Fruit fly (Drosophila melanogaster) whole organism, embryonic: ENCODE data around the gene CG31287.

Source experiments
- Ada2b ChIP-seq: fragments of 200-800 bp; sonication (Bioruptor generic); IDR thresholded peaks from 2 replicates; pipeline ENCODE4 v1.3.6; 2022; ENCODE audit warnings: missing biosample characterization, missing genetic modification characterization
- CG10543 ChIP-seq: fragments of 200-800 bp; sonication (Bioruptor generic); optimal IDR thresholded peaks from 3 replicates; lab custom pipeline; 2017; ENCODE audit warnings: missing biosample characterization, mild to moderate bottlenecking, missing genetic modification characterization, moderate library complexity
- CG11504 ChIP-seq: fragments of 200-800 bp; sonication (Bioruptor generic); optimal IDR thresholded peaks from 3 replicates; lab custom pipeline; 2019; ENCODE audit warnings: missing biosample characterization, mild to moderate bottlenecking, missing genetic modification characterization, moderate library complexity
- CG12071 ChIP-seq: fragments of 200-800 bp; sonication (Bioruptor generic); optimal IDR thresholded peaks from 3 replicates; lab custom pipeline; 2018; ENCODE audit warnings: missing biosample characterization, mild to moderate bottlenecking, missing genetic modification characterization
- CG12391 ChIP-seq: fragments of 200-800 bp; sonication (Bioruptor generic); optimal IDR thresholded peaks from 3 replicates; lab custom pipeline; 2018; ENCODE audit warnings: missing biosample characterization, mild to moderate bottlenecking, missing genetic modification characterization, moderate library complexity
- CG15073 ChIP-seq: fragments of 200-800 bp; sonication (Bioruptor generic); optimal IDR thresholded peaks from 2 replicates; lab custom pipeline; 2016; ENCODE audit warnings: missing biosample characterization, missing genetic modification characterization
- CG15479 ChIP-seq: fragments of 200-800 bp; sonication (Bioruptor generic); optimal IDR thresholded peaks from 3 replicates; lab custom pipeline; 2019; ENCODE audit warnings: missing biosample characterization, mild to moderate bottlenecking, missing genetic modification characterization, moderate library complexity
- CG15696 ChIP-seq: fragments of 200-800 bp; sonication (Bioruptor generic); optimal IDR thresholded peaks from 2 replicates; lab custom pipeline; 2019; ENCODE audit warnings: missing biosample characterization, mild to moderate bottlenecking, missing genetic modification characterization, moderate library complexity
- CG1602 ChIP-seq: fragments of 200-800 bp; sonication (Bioruptor generic); optimal IDR thresholded peaks from 3 replicates; lab custom pipeline; 2016; ENCODE audit warnings: missing biosample characterization, missing genetic modification characterization
- CG17802 ChIP-seq: fragments of 200-800 bp; sonication (Bioruptor generic); optimal IDR thresholded peaks from 2 replicates; lab custom pipeline; 2018; ENCODE audit warnings: missing biosample characterization, mild to moderate bottlenecking, missing genetic modification characterization, moderate library complexity
- CG17829 ChIP-seq: fragments of 200-800 bp; optimal IDR thresholded peaks from 2 replicates; lab custom pipeline; 2019; ENCODE audit warnings: missing biosample characterization, mild to moderate bottlenecking, missing genetic modification characterization, moderate library complexity
- CG33213 ChIP-seq: fragments of 200-800 bp; sonication (Bioruptor generic); optimal IDR thresholded peaks from 3 replicates; lab custom pipeline; 2016; ENCODE audit warnings: missing biosample characterization, missing genetic modification characterization
- CG3407 ChIP-seq: fragments of 200-800 bp; sonication (Bioruptor generic); optimal IDR thresholded peaks from 2 replicates; lab custom pipeline; 2018; ENCODE audit warnings: missing biosample characterization, mild to moderate bottlenecking, missing genetic modification characterization
- CG34224 ChIP-seq: fragments of 200-800 bp; sonication (Bioruptor generic); IDR thresholded peaks from 3 replicates; pipeline ENCODE4 v1.3.6; 2022; ENCODE audit warnings: missing biosample characterization, missing genetic modification characterization; ENCODE audit not compliant: partially characterized antibody
- CG5245 ChIP-seq: fragments of 200-800 bp; sonication (Bioruptor generic); optimal IDR thresholded peaks from 3 replicates; lab custom pipeline; 2016; ENCODE audit warnings: missing biosample characterization, missing genetic modification characterization
- CG8478 ChIP-seq: fragments of >200 bp; optimal IDR thresholded peaks from 2 replicates; lab custom pipeline; 2018
- CG9797 ChIP-seq: fragments of 200-800 bp; sonication (Bioruptor generic); optimal IDR thresholded peaks from 3 replicates; lab custom pipeline; 2018; ENCODE audit warnings: missing biosample characterization, mild to moderate bottlenecking, missing genetic modification characterization
- Dbx ChIP-seq: fragments of 200-800 bp; sonication (Bioruptor generic); IDR thresholded peaks from 3 replicates; pipeline ENCODE4 v1.3.6; 2022; ENCODE audit warnings: missing biosample characterization, missing genetic modification characterization
- Dfd ChIP-seq, 2 experiments: fragments of >200 bp; optimal IDR thresholded peaks; 2 replicates each; lab custom pipeline; 2017; ENCODE audit warnings: missing biosample characterization in 2 of 2, missing genetic modification characterization in 2 of 2
- HLH3B ChIP-seq: fragments of 200-800 bp; sonication (Bioruptor generic); IDR thresholded peaks from 2 replicates; pipeline ENCODE4 v1.3.6; 2022; ENCODE audit warnings: missing biosample characterization, missing genetic modification characterization
- HmgD ChIP-seq: fragments of 200-800 bp; sonication (Bioruptor generic); optimal IDR thresholded peaks from 3 replicates; lab custom pipeline; 2016; ENCODE audit warnings: missing biosample characterization, missing genetic modification characterization
- Hr3 ChIP-seq: fragments of 200-800 bp; sonication (Bioruptor generic); optimal IDR thresholded peaks from 3 replicates; lab custom pipeline; 2016; ENCODE audit warnings: missing biosample characterization, missing genetic modification characterization
- Hr51 ChIP-seq, 2 experiments: fragments of 200-800 bp; sonication (Bioruptor generic); optimal IDR thresholded peaks; 2 replicates in 1 of 2; 3 replicates in 1 of 2; lab custom pipeline; 2016 to 2018; ENCODE audit warnings: missing biosample characterization in 2 of 2, missing genetic modification characterization in 2 of 2, mild to moderate bottlenecking in 1 of 2, moderate library complexity in 1 of 2
- MTF-1 ChIP-seq: fragments of 200-800 bp; sonication (Bioruptor generic); optimal IDR thresholded peaks from 2 replicates; lab custom pipeline; 2018; ENCODE audit warnings: missing biosample characterization, mild to moderate bottlenecking, missing genetic modification characterization, borderline replicate concordance
- NC2β ChIP-seq: fragments of 200-800 bp; sonication (Bioruptor generic); optimal IDR thresholded peaks from 2 replicates; lab custom pipeline; 2016; ENCODE audit warnings: missing biosample characterization, missing genetic modification characterization
- btn ChIP-seq: fragments of 200-800 bp; sonication (Bioruptor generic); optimal IDR thresholded peaks from 2 replicates; lab custom pipeline; 2016; ENCODE audit warnings: missing biosample characterization, missing genetic modification characterization
- cad ChIP-seq: fragments of >200 bp; optimal IDR thresholded peaks from 2 replicates; lab custom pipeline; 2017; ENCODE audit warnings: missing biosample characterization, missing genetic modification characterization
- cas ChIP-seq: fragments of 200-800 bp; sonication (Bioruptor generic); IDR thresholded peaks from 2 replicates; pipeline ENCODE4 v1.3.6; 2022; ENCODE audit warnings: missing biosample characterization, missing genetic modification characterization
- dan ChIP-seq: fragments of 200-800 bp; sonication (Bioruptor generic); IDR thresholded peaks from 2 replicates; pipeline ENCODE4 v1.3.6; 2022; ENCODE audit warnings: missing biosample characterization, missing genetic modification characterization
- dati ChIP-seq: fragments of 200-800 bp; sonication (Bioruptor generic); IDR thresholded peaks from 2 replicates; pipeline ENCODE4 v1.3.6; 2022; ENCODE audit warnings: missing biosample characterization, missing genetic modification characterization
- exex ChIP-seq: fragments of 200-800 bp; sonication (Bioruptor generic); optimal IDR thresholded peaks from 4 replicates; lab custom pipeline; 2018; ENCODE audit warnings: missing biosample characterization, mild to moderate bottlenecking, missing genetic modification characterization, moderate library complexity
- fd3F ChIP-seq: fragments of 200-800 bp; sonication (Bioruptor generic); optimal IDR thresholded peaks from 2 replicates; lab custom pipeline; 2018; ENCODE audit warnings: missing biosample characterization, mild to moderate bottlenecking, missing genetic modification characterization, moderate library complexity
- gsb ChIP-seq: fragments of 200-800 bp; sonication (Bioruptor generic); IDR thresholded peaks from 2 replicates; pipeline ENCODE4 v1.3.6; 2022; ENCODE audit warnings: missing biosample characterization, missing genetic modification characterization
- hbn ChIP-seq: fragments of 200-800 bp; sonication (Bioruptor generic); IDR thresholded peaks from 2 replicates; pipeline ENCODE4 v1.3.6; 2022; ENCODE audit warnings: missing biosample characterization, missing genetic modification characterization; ENCODE audit not compliant: partially characterized antibody
- hkb ChIP-seq, 2 experiments: fragments of 200-800 bp in 1 of 2; fragments of >200 bp in 1 of 2; sonication (Bioruptor generic) in 1 of 2; IDR thresholded peaks in 1 of 2; optimal IDR thresholded peaks in 1 of 2; 2 replicates each; pipeline versions ENCODE4 v1.3.6 to Lab custom; 2017 to 2022; ENCODE audit warnings: missing biosample characterization in 1 of 2, missing genetic modification characterization in 1 of 2
- ind ChIP-seq: fragments of 200-800 bp; sonication (Bioruptor generic); optimal IDR thresholded peaks from 3 replicates; lab custom pipeline; 2016; ENCODE audit warnings: missing biosample characterization, missing genetic modification characterization
- lilli ChIP-seq: fragments of 200-800 bp; sonication (Bioruptor generic); optimal IDR thresholded peaks from 3 replicates; lab custom pipeline; 2016; ENCODE audit warnings: missing biosample characterization, missing genetic modification characterization
- lola ChIP-seq, 3 experiments: fragments of >200 bp in 2 of 3; fragments of 200-800 bp in 1 of 3; sonication (Bioruptor generic) in 1 of 3; optimal IDR thresholded peaks; 2 replicates each; lab custom pipeline; 2017 to 2019; ENCODE audit warnings: missing biosample characterization in 3 of 3, missing genetic modification characterization in 3 of 3, mild to moderate bottlenecking in 1 of 3, moderate library complexity in 1 of 3
- nerfin-2 ChIP-seq: fragments of 200-800 bp; sonication (Bioruptor generic); IDR thresholded peaks from 2 replicates; pipeline ENCODE4 v1.3.6; 2022; ENCODE audit warnings: missing biosample characterization, missing genetic modification characterization; ENCODE audit not compliant: partially characterized antibody
- odd ChIP-seq: fragments of 200-800 bp; sonication (Bioruptor generic); optimal IDR thresholded peaks from 2 replicates; lab custom pipeline; 2017; ENCODE audit warnings: missing biosample characterization, mild to moderate bottlenecking, missing genetic modification characterization
- peb ChIP-seq: fragments of 200-800 bp; sonication (Bioruptor generic); IDR thresholded peaks from 2 replicates; pipeline ENCODE4 v1.3.6; 2022; ENCODE audit warnings: missing biosample characterization, missing genetic modification characterization
- ro ChIP-seq: fragments of 200-800 bp; sonication (Bioruptor generic); IDR thresholded peaks from 2 replicates; pipeline ENCODE4 v1.3.6; 2022; ENCODE audit warnings: missing biosample characterization, missing genetic modification characterization
- schlank ChIP-seq: fragments of 200-800 bp; sonication (Bioruptor generic); optimal IDR thresholded peaks from 2 replicates; lab custom pipeline; 2018; ENCODE audit warnings: missing biosample characterization, mild to moderate bottlenecking, missing genetic modification characterization
- sqz ChIP-seq: fragments of 200-800 bp; sonication (Bioruptor generic); optimal IDR thresholded peaks from 3 replicates; lab custom pipeline; 2018; ENCODE audit warnings: missing biosample characterization, mild to moderate bottlenecking, missing genetic modification characterization
- ssp ChIP-seq: fragments of 200-800 bp; sonication (Bioruptor generic); IDR thresholded peaks from 2 replicates; pipeline ENCODE4 v1.3.6; 2022; ENCODE audit warnings: missing biosample characterization, missing genetic modification characterization
- tap ChIP-seq: fragments of 200-800 bp; optimal IDR thresholded peaks from 3 replicates; lab custom pipeline; 2019; ENCODE audit warnings: missing biosample characterization, mild to moderate bottlenecking, missing genetic modification characterization, moderate library complexity
- tna ChIP-seq: fragments of 200-800 bp; sonication (Bioruptor generic); IDR thresholded peaks from 2 replicates; pipeline ENCODE4 v1.3.6; 2022; ENCODE audit warnings: missing biosample characterization, missing genetic modification characterization; ENCODE audit not compliant: partially characterized antibody
- tx ChIP-seq: fragments of 200-800 bp; sonication (Bioruptor generic); optimal IDR thresholded peaks from 2 replicates; lab custom pipeline; 2016; ENCODE audit warnings: missing biosample characterization, missing genetic modification characterization
- wor ChIP-seq: fragments of 200-800 bp; sonication (Bioruptor generic); IDR thresholded peaks from 2 replicates; pipeline ENCODE4 v1.3.6; 2022; ENCODE audit warnings: missing biosample characterization, missing genetic modification characterization

The CG31287 gene

DNA sequence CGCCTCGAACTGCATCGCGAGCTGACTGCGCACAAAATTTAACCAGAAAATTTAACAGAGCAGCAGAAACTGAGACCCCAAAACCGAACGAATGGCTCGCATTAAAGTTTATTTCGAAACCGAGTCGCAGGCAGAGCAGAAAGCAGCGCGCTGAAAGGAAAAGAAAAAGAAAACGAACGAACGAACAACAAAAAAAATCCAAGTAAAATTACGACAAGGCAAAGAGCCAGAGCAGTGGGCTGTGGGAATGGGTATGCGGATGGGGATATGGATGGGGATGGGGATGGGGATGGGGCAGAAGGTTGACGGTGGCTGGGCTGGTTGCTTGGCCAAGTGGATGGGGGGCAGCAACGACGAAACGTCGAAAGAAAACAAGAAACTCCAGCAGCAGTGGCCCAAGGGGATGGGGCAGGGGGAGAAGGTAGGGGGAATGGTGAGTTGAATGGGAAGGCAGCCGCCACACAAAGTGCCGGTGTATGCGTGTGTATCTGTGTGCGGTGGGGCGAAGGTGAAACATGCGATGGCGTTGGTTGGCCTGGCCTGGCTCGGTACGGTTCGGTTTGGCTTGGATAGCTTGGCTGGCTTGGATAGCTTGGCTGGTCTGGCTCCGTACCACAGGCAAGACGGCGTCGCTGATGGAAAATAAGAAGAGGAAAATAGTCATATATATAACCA, 5.1 kb downstream of the CG31287 start (continued):
- no peak for TF ChIP-seq ind (GFP tag; lab: Kevin White, UChicago)
- TF ChIP-seq lilli (GFP tag; lab: Kevin White, UChicago) = no peak
- TF ChIP-seq CG34224 (GFP tag; lab: Robert Waterston, UW) = no peak; the same call in 2 of the 3 replicates
- TF ChIP-seq exex = no peak
- no peak for TF ChIP-seq ro
- no peak; the same call in 1 of the 2 replicates for TF ChIP-seq gsb (GFP tag; lab: Robert Waterston, UW)
- no peak for TF ChIP-seq odd (GFP tag; lab: Kevin White, UChicago)
- TF ChIP-seq MTF-1 (GFP tag; lab: Kevin White, UChicago) = no peak
- TF ChIP-seq Ada2b = no peak; the same call in 1 of the 2 replicates
- TF ChIP-seq CG10543 (GFP tag; lab: Kevin White, UChicago) = peak; percentile 99
- no peak for TF ChIP-seq ssp
- TF ChIP-seq HLH3B (GFP tag; lab: Robert Waterston, UW) = no peak
- peak; percentile 1 for TF ChIP-seq schlank (tag; lab: Kevin White, UChicago)
- no peak for TF ChIP-seq Hr3 (GFP tag; lab: Kevin White, UChicago)
- TF ChIP-seq dati (GFP tag; lab: Robert Waterston, UW) = no peak
- peak in 1 of 2 experiments; percentile 13 for TF ChIP-seq Hr51 (GFP tag; optimal IDR thresholded peaks at IDR 0.05; lab: Kevin White, UChicago)
- TF ChIP-seq Dfd (GFP tag; optimal IDR thresholded peaks at IDR 0.05; lab: Kevin White, UChicago) = no peak
- TF ChIP-seq peb = no peak
- no peak for TF ChIP-seq hbn
- TF ChIP-seq dan = no peak
- TF ChIP-seq cas = no peak
- no peak for TF ChIP-seq CG15696 (tag; lab: Kevin White, UChicago)
- no peak for TF ChIP-seq CG12391 (tag; lab: Kevin White, UChicago)
- peak; percentile 88 for TF ChIP-seq sqz (GFP tag; lab: Kevin White, UChicago)
- no peak for TF ChIP-seq CG5245 (GFP tag; lab: Kevin White, UChicago)
- TF ChIP-seq cad (GFP tag; lab: Kevin White, UChicago) = no peak
- TF ChIP-seq CG17802 (tag; lab: Kevin White, UChicago) = no peak
- TF ChIP-seq tna (GFP tag; lab: Robert Waterston, UW) = peak; percentile 42; the same call in 1 of the 2 replicates
- no peak for TF ChIP-seq CG15479 (GFP tag; lab: Kevin White, UChicago)
- no peak for TF ChIP-seq HmgD
- peak; percentile 44; the same call in 1 of the 3 replicates for TF ChIP-seq Dbx (GFP tag; lab: Robert Waterston, UW)
- TF ChIP-seq CG12071 = peak; percentile 4
- no peak for TF ChIP-seq CG3407 (GFP tag; lab: Kevin White, UChicago)
- TF ChIP-seq CG17829 (tag; lab: Kevin White, UChicago) = no peak
- TF ChIP-seq CG33213 (GFP tag; lab: Kevin White, UChicago) = no peak
- TF ChIP-seq btn (GFP tag; lab: Kevin White, UChicago) = no peak
- TF ChIP-seq NC2β = no peak
- peak; percentile 28 for TF ChIP-seq CG11504 (tag; lab: Kevin White, UChicago)
- TF ChIP-seq lola (GFP tag; optimal IDR thresholded peaks at IDR 0.05; lab: Kevin White, UChicago) = no peak
- no peak for TF ChIP-seq CG1602
- no peak for TF ChIP-seq CG9797 (GFP tag; lab: Kevin White, UChicago)
- TF ChIP-seq CG8478 (lab: Kevin White, UChicago) = no peak
- TF ChIP-seq hkb (optimal IDR thresholded peaks at IDR 0.05; lab: Kevin White, UChicago) = no peak
- no peak; the same call in 1 of the 2 replicates for TF ChIP-seq hkb (GFP tag; IDR thresholded peaks at IDR 0.05; lab: Robert Waterston, UW)
- TF ChIP-seq nerfin-2 = no peak
- TF ChIP-seq CG15073 (GFP tag; lab: Kevin White, UChicago) = no peak
- no peak for TF ChIP-seq wor
- no peak for TF ChIP-seq fd3F
- TF ChIP-seq tap (tag; lab: Kevin White, UChicago) = no peak
- TF ChIP-seq tx (GFP tag; lab: Kevin White, UChicago) = no peak
